Fruit fly (Drosophila melanogaster) whole organism, wandering third instar larva: Measurements from ENCODE around the gene Cyp316a1.
"Not testable (repeated sequence)": the region's sequence is repeated elsewhere in the genome, so short reads cannot be mapped to it uniquely, and the experiment has no call there.

Experiments
- Abd-B ChIP-seq: fragments of >200 bp; optimal IDR thresholded peaks from 2 replicates; lab custom pipeline; 2017; ENCODE audit warnings: missing biosample characterization, missing genetic modification characterization
- CG32264 ChIP-seq: fragments of 200-800 bp; sonication (Bioruptor generic); optimal IDR thresholded peaks from 2 replicates; lab custom pipeline; 2016; ENCODE audit warnings: missing biosample characterization, missing genetic modification characterization
- CG9705 ChIP-seq: fragments of 200-800 bp; sonication (Bioruptor generic); optimal IDR thresholded peaks from 2 replicates; lab custom pipeline; 2018; ENCODE audit warnings: missing biosample characterization, mild to moderate bottlenecking, missing genetic modification characterization
- CrebA ChIP-seq: fragments of 200-800 bp; sonication (Bioruptor generic); optimal IDR thresholded peaks from 2 replicates; lab custom pipeline; 2016; ENCODE audit warnings: missing biosample characterization, mild to moderate bottlenecking, missing genetic modification characterization, borderline replicate concordance
- Dfd ChIP-seq: fragments of >200 bp; optimal IDR thresholded peaks from 2 replicates; lab custom pipeline; 2017; ENCODE audit warnings: missing biosample characterization, missing genetic modification characterization
- Dif ChIP-seq: fragments of 200-275, 200-300 bp; sonication (Bioruptor generic); optimal IDR thresholded peaks from 2 replicates; lab custom pipeline; 2018; ENCODE audit warnings: missing biosample characterization, missing genetic modification characterization; ENCODE audit not compliant: partially characterized antibody
- GATAd ChIP-seq: sonication (Bioruptor generic); optimal IDR thresholded peaks from 2 replicates; lab custom pipeline; 2016; ENCODE audit warnings: missing biosample characterization, missing genetic modification characterization
- HLH106 ChIP-seq: fragments of 200-800 bp; optimal IDR thresholded peaks from 3 replicates; lab custom pipeline; 2019; ENCODE audit warnings: missing biosample characterization, mild to moderate bottlenecking, missing genetic modification characterization, moderate library complexity
- Hnf4 ChIP-seq: fragments of 200-800 bp; sonication (Bioruptor generic); optimal IDR thresholded peaks from 2 replicates; lab custom pipeline; 2016; ENCODE audit warnings: missing biosample characterization, mild to moderate bottlenecking, missing genetic modification characterization
- Hr78 ChIP-seq: fragments of >200 bp; optimal IDR thresholded peaks from 2 replicates; lab custom pipeline; 2017; ENCODE audit warnings: missing biosample characterization, missing genetic modification characterization
- Hr83 ChIP-seq: fragments of 200-300 bp; sonication (Bioruptor generic); optimal IDR thresholded peaks from 2 replicates; lab custom pipeline; 2016; ENCODE audit warnings: missing biosample characterization, mild to moderate bottlenecking, missing genetic modification characterization, moderate library complexity; ENCODE audit not compliant: poor library complexity, severe bottlenecking
- Jra ChIP-seq: sonication (Bioruptor generic); optimal IDR thresholded peaks from 2 replicates; lab custom pipeline; 2016; ENCODE audit warnings: missing biosample characterization, missing genetic modification characterization
- Mio ChIP-seq: sonication (Bioruptor generic); optimal IDR thresholded peaks from 2 replicates; lab custom pipeline; 2016; ENCODE audit warnings: missing biosample characterization, missing genetic modification characterization
- Myc ChIP-seq: fragments of >200 bp; optimal IDR thresholded peaks from 2 replicates; lab custom pipeline; 2017
- N ChIP-seq: fragments of >200 bp; optimal IDR thresholded peaks from 2 replicates; lab custom pipeline; 2018; ENCODE audit warnings: missing biosample characterization, missing external identifiers, missing genetic modification characterization
- Rel ChIP-seq, 2 experiments: fragments of 200-800 bp; sonication (Bioruptor generic) in 1 of 2; optimal IDR thresholded peaks; 2 replicates in 1 of 2; 3 replicates in 1 of 2; lab custom pipeline; 2016 to 2019; ENCODE audit warnings: mild to moderate bottlenecking in 2 of 2, missing biosample characterization in 2 of 2, missing genetic modification characterization in 2 of 2, moderate library complexity in 1 of 2
- Sp1 ChIP-seq: fragments of 200-800 bp; sonication (Bioruptor generic); optimal IDR thresholded peaks from 3 replicates; lab custom pipeline; 2019; ENCODE audit warnings: missing biosample characterization, mild to moderate bottlenecking, missing genetic modification characterization, moderate library complexity
- br ChIP-seq: fragments of 200-800 bp; sonication (Bioruptor generic); optimal IDR thresholded peaks from 2 replicates; lab custom pipeline; 2016; ENCODE audit warnings: missing biosample characterization, missing genetic modification characterization
- brk ChIP-seq: fragments of 200-800 bp; sonication (Bioruptor generic); optimal IDR thresholded peaks from 2 replicates; lab custom pipeline; 2016; ENCODE audit warnings: missing biosample characterization, mild to moderate bottlenecking, missing genetic modification characterization
- dl ChIP-seq, 2 experiments: fragments of 175-275, 200-275 bp in 1 of 2; fragments of 200-275 bp in 1 of 2; sonication (Bioruptor generic); optimal IDR thresholded peaks; lab custom pipeline; 2018; ENCODE audit warnings: mild to moderate bottlenecking in 2 of 2, missing biosample characterization in 2 of 2, missing genetic modification characterization in 2 of 2, moderate library complexity in 2 of 2; ENCODE audit not compliant: partially characterized antibody in 2 of 2, insufficient read depth in 1 of 2
- dsf ChIP-seq: sonication (Bioruptor generic); optimal IDR thresholded peaks from 2 replicates; lab custom pipeline; 2016; ENCODE audit warnings: missing biosample characterization, missing genetic modification characterization, borderline replicate concordance
- ey ChIP-seq: fragments of 200-800 bp; sonication (Bioruptor generic); optimal IDR thresholded peaks from 2 replicates; lab custom pipeline; 2016; ENCODE audit warnings: missing biosample characterization, missing genetic modification characterization
- h ChIP-seq: fragments of 200-800 bp; sonication (Bioruptor generic); optimal IDR thresholded peaks from 3 replicates; lab custom pipeline; 2016; ENCODE audit warnings: missing biosample characterization, mild to moderate bottlenecking, missing genetic modification characterization
- jim ChIP-seq: fragments of 175-275, 200-325 bp; sonication (Bioruptor generic); optimal IDR thresholded peaks from 2 replicates; lab custom pipeline; 2016; ENCODE audit warnings: missing biosample characterization, mild to moderate bottlenecking, missing genetic modification characterization
- lola ChIP-seq: fragments of >200 bp; optimal IDR thresholded peaks from 2 replicates; lab custom pipeline; 2017; ENCODE audit warnings: missing biosample characterization, missing genetic modification characterization
- pan ChIP-seq: fragments of >200 bp; optimal IDR thresholded peaks from 2 replicates; lab custom pipeline; 2017
- psq ChIP-seq: fragments of 200-800 bp; sonication (Bioruptor generic); optimal IDR thresholded peaks from 3 replicates; lab custom pipeline; 2017; ENCODE audit warnings: missing biosample characterization, mild to moderate bottlenecking, missing genetic modification characterization, moderate library complexity
- rgr ChIP-seq: fragments of 200-800 bp; sonication (Bioruptor generic); optimal IDR thresholded peaks from 3 replicates; lab custom pipeline; 2016; ENCODE audit warnings: missing biosample characterization, mild to moderate bottlenecking, missing genetic modification characterization
- sv ChIP-seq: fragments of 200-800 bp; sonication (Bioruptor generic); optimal IDR thresholded peaks from 3 replicates; lab custom pipeline; 2016; ENCODE audit warnings: missing biosample characterization, missing genetic modification characterization
- tai ChIP-seq: sonication (Bioruptor generic); optimal IDR thresholded peaks from 2 replicates; lab custom pipeline; 2016; ENCODE audit warnings: missing biosample characterization, missing genetic modification characterization
- usp ChIP-seq: fragments of >200 bp; optimal IDR thresholded peaks from 2 replicates; lab custom pipeline; 2017; ENCODE audit warnings: missing biosample characterization, missing genetic modification characterization
- woc ChIP-seq: sonication (Bioruptor generic); optimal IDR thresholded peaks from 2 replicates; lab custom pipeline; 2016; ENCODE audit warnings: missing biosample characterization, mild to moderate bottlenecking, missing genetic modification characterization

Cyp316a1 gene

DNA sequence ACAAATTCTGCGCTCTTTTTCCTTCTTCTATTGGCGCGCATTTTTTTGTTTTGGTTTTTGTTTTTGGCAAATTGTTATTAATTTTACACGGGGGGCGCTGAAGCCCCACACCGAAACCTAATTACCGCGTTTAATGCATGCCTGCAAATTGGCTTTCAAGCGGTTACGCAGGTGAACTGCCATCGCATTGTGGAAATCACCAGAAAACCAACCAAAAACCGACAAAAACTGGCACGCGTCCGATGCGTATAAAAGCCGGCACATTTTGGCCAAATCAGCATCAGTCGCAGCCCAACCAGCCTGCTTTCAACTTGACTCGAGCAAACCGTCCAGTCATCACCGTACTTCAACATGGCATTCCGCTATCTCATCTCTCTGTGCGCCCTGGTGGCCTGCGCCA is 20.4 kb upstream of the Cyp316a1 start, which contains the start of gene CG8541:
Gene CG8541 (plus strand): TSS at position 301 of the 400 bp plus-strand sequence.
- TF ChIP-seq Rel (GFP tag; optimal IDR thresholded peaks at IDR 0.05; lab: Kevin White, UChicago) (no peak), Rel (tag; optimal IDR thresholded peaks at IDR 0.05; lab: Kevin White, UChicago) (no peak), Dfd (GFP tag; lab: Kevin White, UChicago) (no peak), rgr (GFP tag; lab: Kevin White, UChicago) (no peak), Hnf4 (GFP tag; lab: Kevin White, UChicago) (no peak), Sp1 (no peak), CG32264 (GFP tag; lab: Kevin White, UChicago) (no peak), Hr83 (GFP tag; lab: Kevin White, UChicago) (no peak)

DNA sequence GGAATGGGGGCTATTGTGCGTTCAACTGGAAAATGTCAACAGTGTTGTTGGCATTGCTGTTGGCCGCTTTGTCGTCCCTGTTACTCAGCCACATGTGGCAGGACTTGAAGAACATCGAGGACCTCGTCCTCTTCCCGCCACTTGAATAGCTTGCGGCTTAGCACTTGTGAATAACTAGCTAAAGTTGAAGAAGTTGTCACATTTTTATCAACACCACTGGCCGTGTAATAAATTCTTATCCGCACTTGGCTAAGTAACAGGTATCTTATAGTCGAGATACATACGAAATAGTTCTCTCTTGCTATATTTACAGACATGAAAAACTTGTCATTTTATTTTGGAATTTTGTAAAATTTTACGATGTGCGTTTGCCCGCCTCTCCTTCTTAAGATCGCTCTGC is 16.4 kb upstream of the Cyp316a1 start, which contains the start of gene CG43292:
Gene CG43292 (plus strand): TSS at position 301 of the 400 bp plus-strand sequence.
- TF ChIP-seq N (GFP tag; lab: Kevin White, UChicago) (no peak), GATAd (no peak), tai (GFP tag; lab: Kevin White, UChicago) (no peak), rgr (GFP tag; lab: Kevin White, UChicago) (no peak), Hnf4 (GFP tag; lab: Kevin White, UChicago) (no peak), dsf (GFP tag; lab: Kevin White, UChicago) (no peak), usp (GFP tag; lab: Kevin White, UChicago) (no peak), Mio (GFP tag; lab: Kevin White, UChicago) (no peak), psq (GFP tag; lab: Kevin White, UChicago) (no peak), Dif (no peak), dl (GFP tag; optimal IDR thresholded peaks at IDR 0.05; lab: Kevin White, UChicago; ENCODE audit: insufficient read depth in 1 of 2, partially characterized antibody in 2 of 2) (no peak)

dm6 chr3L:7485667-7486066 is 6.0 kb upstream of the Cyp316a1 start, which contains the start of gene mthl6:
Gene mthl6 (plus strand): TSS chr3L:7485967.
- TF ChIP-seq jim (GFP tag; lab: Kevin White, UChicago) (no peak), sv (GFP tag; lab: Kevin White, UChicago) (no peak), CrebA (no peak), ey (no peak)

- TF ChIP-seq Myc (lab: Kevin White, UChicago) (no peak), N (GFP tag; lab: Kevin White, UChicago) (no peak), Hnf4 (GFP tag; lab: Kevin White, UChicago) (no peak), Hr78 (GFP tag; lab: Kevin White, UChicago) (no peak), Abd-B (GFP tag; lab: Kevin White, UChicago) (no peak), CG32264 (GFP tag; lab: Kevin White, UChicago) (no peak), CG9705 (GFP tag; lab: Kevin White, UChicago) (no peak), Jra (GFP tag; lab: Kevin White, UChicago) (no peak), Mio (GFP tag; lab: Kevin White, UChicago) (no peak), GATAd (no peak), brk (GFP tag; lab: Kevin White, UChicago) (no peak), Dfd (GFP tag; lab: Kevin White, UChicago) (no peak)
Observed at dm6 chr3L:7496097-7496496, 4.4 kb downstream of the Cyp316a1 start, which contains the start of gene Cyp4d8. Gene Cyp4d8 (minus strand): TSS chr3L:7496197.

dm6 chr3L:7498731-7499130 is 7.1 kb downstream of the Cyp316a1 start, which contains the start of gene CG8539:
Gene CG8539 (minus strand): TSS chr3L:7498831.
- not testable (repeated sequence) for TF ChIP-seq dsf, lola, br (GFP tag; lab: Kevin White, UChicago)

DNA sequence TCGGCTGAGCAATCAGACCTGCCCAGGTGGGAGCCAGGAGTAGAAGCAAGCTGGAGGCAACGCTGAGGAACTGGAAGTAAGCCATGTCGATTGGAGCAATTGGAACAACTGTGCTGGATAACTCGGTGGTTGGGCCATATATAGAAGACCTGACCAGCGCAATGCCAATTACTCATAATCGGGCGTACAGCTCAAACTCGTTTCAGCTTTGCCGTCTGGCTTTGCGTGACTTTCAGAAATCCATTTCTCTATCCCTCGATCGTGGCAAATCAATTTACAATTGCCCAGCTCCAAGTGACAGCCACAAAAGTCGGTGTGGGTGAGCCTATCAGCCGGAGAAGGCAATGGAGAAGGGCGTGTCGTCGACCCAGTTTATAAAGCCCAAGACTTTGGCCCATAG is 14.5 kb downstream of the Cyp316a1 start, which contains the start of gene CG7548:
Gene CG7548 (minus strand): TSS at position 101 of the 400 bp plus-strand sequence.
- TF ChIP-seq Hr83 (GFP tag; lab: Kevin White, UChicago) (no peak), pan (lab: Kevin White, UChicago) (no peak), dsf (GFP tag; lab: Kevin White, UChicago) (no peak), Hr78 (GFP tag; lab: Kevin White, UChicago) (no peak), woc (GFP tag; lab: Kevin White, UChicago) (no peak), Myc (lab: Kevin White, UChicago) (no peak), N (GFP tag; lab: Kevin White, UChicago) (no peak), h (GFP tag; lab: Kevin White, UChicago) (no peak), lola (GFP tag; lab: Kevin White, UChicago) (no peak), Hnf4 (GFP tag; lab: Kevin White, UChicago) (no peak), CG32264 (GFP tag; lab: Kevin White, UChicago) (no peak), psq (GFP tag; lab: Kevin White, UChicago) (no peak), HLH106 (tag; lab: Kevin White, UChicago) (no peak), Abd-B (GFP tag; lab: Kevin White, UChicago) (no peak), sv (GFP tag; lab: Kevin White, UChicago) (no peak), Jra (GFP tag; lab: Kevin White, UChicago) (no peak)
